Worm (Caenorhabditis elegans): ENCODE measurements around the gene gmn-1.

ce11 chrIII:12251178-12251577 is 26.0 kb upstream of the gmn-1 start:
- TF ChIP-seq ama-1 (optimal IDR thresholded peaks at IDR 0.05) (no peak), pes-1 (GFP tag; IDR thresholded peaks at IDR 0.05) (no peak), tbx-11 (GFP tag; IDR thresholded peaks at IDR 0.05) (no peak), F13C5.2 (tag; optimal IDR thresholded peaks at IDR 0.05) (no peak)

Data from whole organism, early embryonic.